Worm (Caenorhabditis elegans): ENCODE data around the gene F40G12.7.

F40G12.7 gene

DNA sequence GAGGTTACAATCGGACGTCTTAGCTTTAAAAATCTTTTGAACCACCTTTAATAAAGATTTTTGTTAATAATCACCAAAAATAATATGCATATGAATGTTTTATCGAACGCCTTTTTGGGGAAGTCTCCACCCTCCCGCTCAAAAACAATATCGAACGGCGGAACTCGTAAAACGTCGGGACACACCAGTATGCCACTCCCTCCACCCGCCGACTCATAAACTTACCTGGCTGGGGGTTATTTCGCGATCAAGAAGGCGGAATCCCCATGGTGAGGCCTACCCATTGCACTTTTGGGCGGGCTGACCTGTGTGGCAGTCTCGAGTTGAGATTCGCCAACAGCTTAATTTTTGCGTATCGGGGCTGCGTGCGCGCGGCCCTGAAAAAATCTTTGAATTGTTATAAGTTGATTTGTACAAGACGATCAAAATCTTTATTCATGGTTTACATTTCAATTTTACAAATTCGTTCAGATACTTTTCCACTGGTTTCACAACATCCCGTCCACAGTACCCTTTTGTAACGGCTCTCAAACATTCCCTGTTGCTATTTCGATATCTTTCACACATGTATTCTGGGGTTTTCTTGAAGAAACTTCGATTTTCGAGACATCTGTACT lies 6.9 kb upstream of the F40G12.7 start:
- no peak for TF ChIP-seq W03F9.2 (tag; optimal IDR thresholded peaks at IDR 0.05)
- no peak for TF ChIP-seq dao-5 (tag; optimal IDR thresholded peaks at IDR 0.05)
- no peak for TF ChIP-seq him-1 (tag; optimal IDR thresholded peaks at IDR 0.05)

ce11 chrV:14268616-14269015 lies 5.8 kb upstream of the F40G12.7 start, which contains the start of gene F40G12.4:
F40G12.4 (minus strand) TSS chrV:14268716.
- TF ChIP-seq dao-5 (tag; optimal IDR thresholded peaks at IDR 0.05) (no peak), him-1 (tag; optimal IDR thresholded peaks at IDR 0.05) (no peak), W03F9.2 (tag; optimal IDR thresholded peaks at IDR 0.05) (no peak)

DNA sequence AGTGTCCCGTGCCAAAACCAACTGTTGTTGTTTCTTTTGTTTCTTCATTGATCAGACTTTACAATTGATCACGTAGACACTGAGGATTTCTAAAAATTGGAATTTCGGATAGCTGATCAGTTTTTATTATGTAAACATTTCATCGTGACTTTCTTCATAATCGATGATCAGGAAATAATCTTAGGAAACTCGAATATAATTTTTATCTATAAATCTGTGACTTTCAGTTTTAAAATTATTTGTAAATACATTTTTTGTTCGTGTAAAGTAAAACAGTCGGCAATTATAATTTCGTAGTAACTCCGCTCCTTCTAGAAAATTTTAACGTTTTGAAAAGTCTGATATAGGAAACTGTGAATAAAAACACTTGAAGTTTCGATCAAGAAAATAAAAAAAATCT lies 3.6 kb upstream of the F40G12.7 start, which contains the start of gene F40G12.5:
TSS of gene F40G12.5 (minus strand) at position 101 of the 400 bp plus-strand sequence.
- TF ChIP-seq W03F9.2 (tag; optimal IDR thresholded peaks at IDR 0.05): no peak
- TF ChIP-seq him-1 (tag; optimal IDR thresholded peaks at IDR 0.05): no peak
- TF ChIP-seq dao-5 (tag; optimal IDR thresholded peaks at IDR 0.05): no peak

- TF ChIP-seq W03F9.2 (tag; optimal IDR thresholded peaks at IDR 0.05) (no peak), him-1 (tag; optimal IDR thresholded peaks at IDR 0.05) (no peak), dao-5 (tag; optimal IDR thresholded peaks at IDR 0.05) (no peak)
Observed at ce11 chrV:14273019-14273418, 1.3 kb upstream of the F40G12.7 start, which contains the start of gene F40G12.6. F40G12.6 (minus strand) TSS chrV:14273119.

DNA sequence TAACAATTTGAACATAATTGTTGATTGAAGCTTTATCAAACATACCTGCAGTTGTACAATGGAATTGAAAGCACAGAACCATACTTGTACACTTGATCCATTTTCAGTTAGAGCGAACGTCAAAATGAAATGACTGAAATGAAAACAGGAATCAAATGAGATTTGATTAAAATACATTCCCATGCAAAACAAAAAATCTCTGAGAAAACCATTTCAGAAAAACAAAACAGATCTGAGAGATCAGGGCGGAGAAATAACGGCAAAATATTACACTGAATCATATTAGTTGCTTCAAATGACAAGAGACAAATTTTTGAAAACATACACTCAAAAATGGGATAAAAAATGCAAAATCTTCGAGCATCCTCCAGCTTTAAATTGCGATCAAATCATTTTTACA lies 5.4 kb downstream of the F40G12.7 start, which contains the start of gene srt-33:
TSS of gene srt-33 (minus strand) at position 101 of the 400 bp plus-strand sequence.
- TF ChIP-seq dao-5 (tag; optimal IDR thresholded peaks at IDR 0.05): no peak
- TF ChIP-seq W03F9.2 (tag; optimal IDR thresholded peaks at IDR 0.05): no peak
- TF ChIP-seq him-1 (tag; optimal IDR thresholded peaks at IDR 0.05): no peak

ce11 chrV:14282222-14282709 lies 7.9 kb downstream of the F40G12.7 start, which contains the start of the genes srt-74 and F40G12.9:
srt-74 (minus strand) TSS chrV:14282322.
F40G12.9 (plus strand) TSS chrV:14282659.
- no peak for TF ChIP-seq dao-5 (tag; optimal IDR thresholded peaks at IDR 0.05)
- no peak for TF ChIP-seq W03F9.2 (tag; optimal IDR thresholded peaks at IDR 0.05)
- no peak for TF ChIP-seq him-1 (tag; optimal IDR thresholded peaks at IDR 0.05)

ce11 chrV:14283241-14283640 lies 8.9 kb downstream of the F40G12.7 start, which contains the start of gene F40G12.10:
F40G12.10 (plus strand) TSS chrV:14283541.
- TF ChIP-seq him-1 (tag; optimal IDR thresholded peaks at IDR 0.05) (no peak), dao-5 (tag; optimal IDR thresholded peaks at IDR 0.05) (no peak), W03F9.2 (tag; optimal IDR thresholded peaks at IDR 0.05) (no peak)

DNA sequence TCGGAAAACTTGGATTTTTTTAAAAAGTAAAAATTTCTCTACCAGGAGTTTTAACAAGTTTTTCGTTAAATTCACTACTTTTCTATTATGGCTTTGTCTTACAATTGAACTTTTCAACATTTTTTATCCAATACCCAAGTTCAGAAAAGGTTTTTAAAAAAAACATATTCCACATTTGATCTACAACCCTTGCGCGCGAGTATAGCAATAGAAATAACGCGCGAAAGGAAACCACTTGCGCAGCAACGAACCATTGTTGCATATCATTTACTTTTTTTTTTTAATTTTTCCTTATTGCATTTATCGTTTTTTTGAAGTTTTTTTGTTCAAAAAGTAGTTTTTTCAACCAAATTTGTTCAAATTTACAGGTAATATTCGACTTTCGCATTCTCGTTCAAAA lies 11.4 kb downstream of the F40G12.7 start, which contains the start of gene F40G12.11:
TSS of gene F40G12.11 (plus strand) at position 369 of the 400 bp plus-strand sequence.
- TF ChIP-seq dao-5 (tag; optimal IDR thresholded peaks at IDR 0.05): no peak
- no peak for TF ChIP-seq W03F9.2 (tag; optimal IDR thresholded peaks at IDR 0.05)

ce11 chrV:14289363-14289762 lies 15.0 kb downstream of the F40G12.7 start, which contains the start of gene F14D7.1:
F14D7.1 (minus strand) TSS chrV:14289463.
- TF ChIP-seq W03F9.2 (tag; optimal IDR thresholded peaks at IDR 0.05): no peak
- no peak for TF ChIP-seq him-1 (tag; optimal IDR thresholded peaks at IDR 0.05)
- TF ChIP-seq dao-5 (tag; optimal IDR thresholded peaks at IDR 0.05): no peak

DNA sequence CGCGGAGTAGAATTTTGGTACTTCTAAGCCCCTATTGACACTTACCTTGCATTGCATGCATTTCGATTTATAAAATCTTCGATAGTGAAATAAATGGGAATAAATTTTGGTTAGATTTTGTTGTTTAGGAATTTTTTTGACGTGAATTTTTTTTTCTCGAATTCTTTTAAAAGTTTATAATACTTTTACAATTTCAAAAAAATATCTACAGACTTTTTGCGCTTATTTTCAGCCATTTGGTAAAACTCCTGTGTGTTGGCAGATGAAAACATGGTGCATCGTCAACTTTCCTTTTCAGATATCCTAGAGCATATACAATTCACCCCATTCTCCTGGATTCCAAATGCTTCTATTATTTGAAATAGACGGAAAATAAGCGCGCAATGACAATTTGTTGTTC lies 16.3 kb downstream of the F40G12.7 start, which contains the start of gene F14D7.18:
TSS of gene F14D7.18 (minus strand) at position 101 of the 400 bp plus-strand sequence.
- no peak for TF ChIP-seq dao-5 (tag; optimal IDR thresholded peaks at IDR 0.05)
- TF ChIP-seq him-1 (tag; optimal IDR thresholded peaks at IDR 0.05): no peak
- TF ChIP-seq W03F9.2 (tag; optimal IDR thresholded peaks at IDR 0.05): no peak

- TF ChIP-seq W03F9.2 (tag; optimal IDR thresholded peaks at IDR 0.05): no peak
- no peak for TF ChIP-seq him-1 (tag; optimal IDR thresholded peaks at IDR 0.05)
- no peak for TF ChIP-seq dao-5 (tag; optimal IDR thresholded peaks at IDR 0.05)
Observed at ce11 chrV:14293667-14294194, 19.4 kb downstream of the F40G12.7 start, which contains the start of gene F14D7.2. F14D7.2 (minus strand) TSS chrV:14293717.

- TF ChIP-seq dao-5 (tag; optimal IDR thresholded peaks at IDR 0.05) (no peak), him-1 (tag; optimal IDR thresholded peaks at IDR 0.05) (no peak), W03F9.2 (tag; optimal IDR thresholded peaks at IDR 0.05) (no peak)
Observed at ce11 chrV:14294396-14294795, 20.0 kb downstream of the F40G12.7 start, which contains the start of gene F14D7.9. F14D7.9 (plus strand) TSS chrV:14294696.

- TF ChIP-seq dao-5 (tag; optimal IDR thresholded peaks at IDR 0.05) (no peak), W03F9.2 (tag; optimal IDR thresholded peaks at IDR 0.05) (no peak), him-1 (tag; optimal IDR thresholded peaks at IDR 0.05) (no peak)
Observed at ce11 chrV:14296499-14296898, 22.1 kb downstream of the F40G12.7 start, which contains the start of gene F14D7.3. F14D7.3 (plus strand) TSS chrV:14296799.

DNA sequence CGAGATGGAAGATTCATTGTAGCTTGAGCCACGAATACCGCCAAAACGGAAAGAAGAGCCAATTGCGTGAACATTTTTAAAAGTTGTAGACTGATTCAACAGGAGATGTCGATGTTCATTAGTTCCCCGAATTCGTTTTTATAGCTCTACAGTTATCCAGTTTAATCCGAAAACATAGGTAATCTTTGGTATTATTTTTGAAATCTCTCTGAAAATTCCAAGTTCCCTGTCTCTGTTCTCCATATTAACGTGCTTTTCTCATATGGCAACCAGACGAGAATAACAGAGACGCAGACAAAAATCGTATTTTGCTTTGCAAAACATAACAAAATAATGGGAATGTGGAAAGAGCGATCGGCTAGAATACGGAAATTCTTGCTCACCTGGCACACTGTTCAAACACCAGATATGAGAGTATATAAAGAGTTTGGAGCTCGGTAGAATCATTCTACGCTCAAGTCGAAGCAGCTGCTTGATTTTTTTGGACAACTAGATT lies 25.2 kb downstream of the F40G12.7 start, which contains the start of the genes spig-3 and F14D7.12:
TSS of gene spig-3 (minus strand) at position 101 of the 496 bp plus-strand sequence.
TSS of gene F14D7.12 (plus strand) at position 446 of the 496 bp plus-strand sequence.
- TF ChIP-seq dao-5 (tag; optimal IDR thresholded peaks at IDR 0.05): no peak
- no peak for TF ChIP-seq W03F9.2 (tag; optimal IDR thresholded peaks at IDR 0.05)
- TF ChIP-seq him-1 (tag; optimal IDR thresholded peaks at IDR 0.05): no peak
